Worm (Caenorhabditis elegans): ENCODE results near the gene Y40H4A.2.

DNA sequence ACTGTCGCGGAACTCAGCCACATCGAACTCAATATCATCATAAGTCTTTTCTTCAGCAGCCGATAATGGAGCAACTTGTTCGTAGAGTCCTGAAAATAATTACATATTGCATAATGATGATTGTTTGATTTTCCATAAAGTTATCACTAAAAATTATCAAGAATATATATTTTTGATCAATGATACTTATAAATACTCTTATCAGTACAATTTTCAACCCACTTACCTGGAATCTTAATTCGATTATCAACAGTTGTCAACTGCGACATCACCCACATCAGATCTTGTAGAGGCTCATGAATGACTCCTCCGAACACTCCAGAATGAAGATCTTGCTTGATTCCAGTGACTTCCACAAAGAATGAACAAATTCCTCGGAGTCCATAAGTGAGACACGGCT lies 10.7 kb upstream of the Y40H4A.2 start:
- TF ChIP-seq arid-1 (GFP tag; conservative IDR thresholded peaks at IDR 0.05) (no peak), daf-19 (GFP tag; conservative IDR thresholded peaks at IDR 0.05) (no peak), pha-4 (GFP tag; IDR thresholded peaks at IDR 0.05) (no peak), pha-4 (tag; optimal IDR thresholded peaks at IDR 0.05) (no peak), lin-39 (tag; optimal IDR thresholded peaks at IDR 0.05) (no peak)
